Worm (Caenorhabditis elegans) whole organism, late embryonic: ENCODE data around the gene F52G3.5.

Source experiments
- ceh-22 ChIP-seq: sonication (generic microtip); optimal IDR thresholded peaks from 2 replicates; lab custom pipeline; 2017; ENCODE audit warnings: missing biosample characterization, missing genetic modification characterization
- ceh-24 ChIP-seq: sonication (generic microtip); optimal IDR thresholded peaks from 2 replicates; lab custom pipeline; 2016; ENCODE audit warnings: mild to moderate bottlenecking, missing genetic modification characterization, missing compliant biosample characterization
- che-1 ChIP-seq: sonication (generic microtip); optimal IDR thresholded peaks from 2 replicates; lab custom pipeline; 2016; ENCODE audit warnings: mild to moderate bottlenecking, missing genetic modification characterization, missing compliant biosample characterization
- dve-1 ChIP-seq: sonication (generic microtip); optimal IDR thresholded peaks from 2 replicates; lab custom pipeline; 2017; ENCODE audit warnings: antibody characterized with exemption, mild to moderate bottlenecking, missing genetic modification characterization, missing compliant biosample characterization
- fax-1 ChIP-seq: sonication (generic microtip); optimal IDR thresholded peaks from 2 replicates; lab custom pipeline; 2016; ENCODE audit warnings: missing genotype, missing genetic modification characterization, missing compliant biosample characterization

DNA sequence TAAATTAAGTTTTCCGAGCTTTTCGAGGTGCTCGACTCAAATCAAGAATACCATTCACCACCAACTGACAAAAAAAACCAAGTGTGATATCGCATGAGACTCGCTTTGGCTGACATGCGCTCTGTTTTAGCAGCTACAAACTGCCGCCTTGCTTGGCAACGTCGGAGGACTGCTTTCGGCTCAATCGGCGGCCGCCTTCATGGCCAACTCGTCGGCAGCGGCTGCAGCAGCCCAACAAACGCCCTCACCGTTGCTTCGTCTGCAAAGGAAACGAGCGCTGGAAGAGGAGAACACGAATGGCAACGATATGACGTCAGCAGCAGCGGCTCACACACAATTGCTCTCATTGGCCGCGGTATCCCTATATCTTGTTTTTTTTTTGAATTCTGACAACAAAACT is 30.9 kb upstream of the F52G3.5 start:
- TF ChIP-seq ceh-22 (no peak), ceh-24 (tag; lab: Kevin White, UChicago) (no peak), fax-1 (tag; lab: Kevin White, UChicago) (no peak), che-1 (tag; lab: Kevin White, UChicago) (no peak), dve-1 (tag; lab: Kevin White, UChicago) (no peak)
